Worm (Caenorhabditis elegans) whole organism, young adult: ENCODE measurements around the gene pcn-1.

Experiments used
- B0019.2 ChIP-seq: fragments of 200-800 bp; sonication (Bioruptor generic); conservative IDR thresholded peaks from 2 replicates; pipeline ENCODE4 v1.3.6; 2022; ENCODE audit warnings: missing genetic modification reagents, missing genetic modification characterization, missing compliant biosample characterization
- B0336.3 ChIP-seq: fragments of 200-800 bp; sonication (Bioruptor generic); IDR thresholded peaks from 2 replicates; pipeline ENCODE4 v1.3.6; 2022; ENCODE audit warnings: missing genetic modification characterization, missing compliant biosample characterization
- C17E4.6 ChIP-seq: fragments of 200-800 bp; sonication (Bioruptor generic); IDR thresholded peaks from 2 replicates; pipeline ENCODE4 v1.3.6; 2022; ENCODE audit warnings: missing genetic modification reagents, missing genetic modification characterization, missing compliant biosample characterization
- D2030.7 ChIP-seq: fragments of 200-800 bp; sonication (Bioruptor generic); IDR thresholded peaks from 2 replicates; pipeline ENCODE4 v1.3.6; 2022; ENCODE audit warnings: missing genetic modification reagents, missing genetic modification characterization, missing compliant biosample characterization
- F23B12.7 ChIP-seq: sonication (generic microtip); optimal IDR thresholded peaks from 2 replicates; lab custom pipeline; 2017; ENCODE audit warnings: missing genetic modification characterization, mild to moderate bottlenecking, missing compliant biosample characterization, antibody characterized with exemption, moderate library complexity; ENCODE audit not compliant: insufficient read depth
- F33H1.4 ChIP-seq: fragments of 200-800 bp; sonication (Bioruptor generic); IDR thresholded peaks from 2 replicates; pipeline ENCODE4 v1.3.6; 2022; ENCODE audit warnings: missing genetic modification reagents, missing genetic modification characterization, missing compliant biosample characterization
- F49E8.2 ChIP-seq: sonication (generic microtip); optimal IDR thresholded peaks from 3 replicates; lab custom pipeline; 2017; ENCODE audit warnings: missing genetic modification characterization, mild to moderate bottlenecking, missing compliant biosample characterization, antibody characterized with exemption, moderate library complexity; ENCODE audit not compliant: insufficient read depth
- T07F8.4 ChIP-seq: sonication (generic microtip); optimal IDR thresholded peaks from 2 replicates; lab custom pipeline; 2016; ENCODE audit warnings: mild to moderate bottlenecking, missing genetic modification characterization, moderate library complexity, missing compliant biosample characterization
- Y53G8AR.9 ChIP-seq: fragments of 200-800 bp; sonication (Bioruptor generic); conservative IDR thresholded peaks from 2 replicates; pipeline ENCODE4 v1.3.6; 2022; ENCODE audit warnings: missing genetic modification reagents, missing genetic modification characterization, missing compliant biosample characterization
- Y95B8A.8 ChIP-seq: fragments of 200-800 bp; sonication (Bioruptor generic); IDR thresholded peaks from 2 replicates; pipeline ENCODE4 v1.3.6; 2022; ENCODE audit warnings: missing genetic modification reagents, missing genetic modification characterization, missing compliant biosample characterization
- atf-7 ChIP-seq: sonication (generic microtip); optimal IDR thresholded peaks from 2 replicates; lab custom pipeline; 2017; ENCODE audit warnings: mild to moderate bottlenecking, missing genetic modification characterization, missing compliant biosample characterization
- athp-1 ChIP-seq: sonication (generic microtip); optimal IDR thresholded peaks from 2 replicates; lab custom pipeline; 2017; ENCODE audit warnings: mild to moderate bottlenecking, missing genetic modification characterization, missing compliant biosample characterization
- attf-3 ChIP-seq: fragments of 200-800 bp; sonication (Bioruptor generic); conservative IDR thresholded peaks from 2 replicates; pipeline ENCODE4 v1.3.6; 2022; ENCODE audit warnings: missing genetic modification reagents, missing genetic modification characterization, missing compliant biosample characterization
- attf-6 ChIP-seq: fragments of 200-800 bp; sonication (Bioruptor generic); IDR thresholded peaks from 2 replicates; pipeline ENCODE4 v1.3.6; 2022; ENCODE audit warnings: missing genetic modification reagents, missing genetic modification characterization, missing compliant biosample characterization
- cebp-1 ChIP-seq, 2 experiments: fragments of 200-800 bp in 1 of 2; sonication (Bioruptor generic) in 1 of 2; sonication (generic microtip) in 1 of 2; IDR thresholded peaks in 1 of 2; optimal IDR thresholded peaks in 1 of 2; 2 replicates each; pipeline versions ENCODE4 v1.3.6 to Lab custom; 2017 to 2022; ENCODE audit warnings: missing compliant biosample characterization in 2 of 2, missing genetic modification characterization in 2 of 2, mild to moderate bottlenecking in 1 of 2, missing genetic modification reagents in 1 of 2, moderate library complexity in 1 of 2
- ceh-100 ChIP-seq: fragments of 200-800 bp; sonication (Bioruptor generic); IDR thresholded peaks from 2 replicates; pipeline ENCODE4 v1.3.6; 2022; ENCODE audit warnings: missing genetic modification reagents, missing genetic modification characterization, missing compliant biosample characterization
- die-1 ChIP-seq: sonication (generic microtip); optimal IDR thresholded peaks from 2 replicates; lab custom pipeline; 2016; ENCODE audit warnings: missing genotype, mild to moderate bottlenecking, missing genetic modification characterization, missing compliant biosample characterization
- efl-1 ChIP-seq: fragments of 150-350 bp; optimal IDR thresholded peaks from 2 replicates; lab custom pipeline; 2014; ENCODE audit warnings: missing biosample characterization, missing genetic modification reagents, missing genetic modification characterization
- egrh-3 ChIP-seq: fragments of 200-800 bp; sonication (Bioruptor generic); IDR thresholded peaks from 2 replicates; pipeline ENCODE4 v1.3.6; 2022; ENCODE audit warnings: missing genetic modification reagents, missing genetic modification characterization, missing compliant biosample characterization
- ekl-4 ChIP-seq: fragments of 200-800 bp; sonication (Bioruptor generic); IDR thresholded peaks from 2 replicates; pipeline ENCODE4 v1.3.6; 2022; ENCODE audit warnings: missing genetic modification reagents, missing genetic modification characterization, missing compliant biosample characterization
- hmg-20 ChIP-seq: fragments of 200-800 bp; sonication (Bioruptor generic); IDR thresholded peaks from 2 replicates; pipeline ENCODE4 v1.3.6; 2022; ENCODE audit warnings: missing genetic modification reagents, missing genetic modification characterization, missing compliant biosample characterization
- hrde-1 ChIP-seq: sonication (generic microtip); optimal IDR thresholded peaks from 2 replicates; lab custom pipeline; 2016; ENCODE audit warnings: missing genetic modification characterization, mild to moderate bottlenecking, missing compliant biosample characterization, moderate library complexity, missing genotype, missing genetic modification reagents, borderline replicate concordance
- hsf-1 ChIP-seq: fragments of 200-800 bp; sonication (Bioruptor generic); IDR thresholded peaks from 2 replicates; pipeline ENCODE4 v1.3.6; 2022; ENCODE audit warnings: missing genetic modification reagents, missing genetic modification characterization, missing compliant biosample characterization
- lin-26 ChIP-seq: fragments of 200-800 bp; sonication (Bioruptor generic); IDR thresholded peaks from 2 replicates; pipeline ENCODE4 v1.3.6; 2022; ENCODE audit warnings: missing genetic modification reagents, missing genetic modification characterization, missing compliant biosample characterization
- lin-35 ChIP-seq, 3 experiments: fragments of 150-350 bp in 2 of 3; sonication (generic microtip) in 1 of 3; optimal IDR thresholded peaks; 2 replicates each; lab custom pipeline; 2014 to 2018; ENCODE audit warnings: missing biosample characterization in 3 of 3, missing genetic modification characterization in 3 of 3, missing genetic modification reagents in 3 of 3
- lin-54 ChIP-seq: fragments of 200-800 bp; sonication (Bioruptor generic); optimal IDR thresholded peaks from 2 replicates; lab custom pipeline; 2018; ENCODE audit warnings: mild to moderate bottlenecking, missing genetic modification characterization, missing compliant biosample characterization
- lsl-1 ChIP-seq: fragments of 200-800 bp; sonication (Bioruptor generic); optimal IDR thresholded peaks from 2 replicates; lab custom pipeline; 2018; ENCODE audit warnings: mild to moderate bottlenecking, missing genetic modification characterization, moderate library complexity, missing compliant biosample characterization
- madf-3 ChIP-seq: fragments of 200-800 bp; sonication (Bioruptor generic); IDR thresholded peaks from 2 replicates; pipeline ENCODE4 v1.3.6; 2022; ENCODE audit warnings: missing genetic modification reagents, missing genetic modification characterization, missing compliant biosample characterization
- madf-6 ChIP-seq: fragments of 200-800 bp; sonication (Bioruptor generic); IDR thresholded peaks from 2 replicates; pipeline ENCODE4 v1.3.6; 2022; ENCODE audit warnings: missing genetic modification reagents, missing genetic modification characterization, missing compliant biosample characterization
- mcd-1 ChIP-seq: fragments of 200-800 bp; sonication (Bioruptor generic); IDR thresholded peaks from 2 replicates; pipeline ENCODE4 v1.3.6; 2022; ENCODE audit warnings: missing genetic modification reagents, missing genetic modification characterization, missing compliant biosample characterization
- mxl-1 ChIP-seq: sonication (generic microtip); optimal IDR thresholded peaks from 2 replicates; lab custom pipeline; 2016; ENCODE audit warnings: missing genetic modification characterization, missing compliant biosample characterization
- nfyb-1 ChIP-seq: fragments of 200-800 bp; sonication (Bioruptor generic); IDR thresholded peaks from 2 replicates; pipeline ENCODE4 v1.3.6; 2022; ENCODE audit warnings: missing genetic modification reagents, missing genetic modification characterization, missing compliant biosample characterization
- nhr-90 ChIP-seq: sonication (generic microtip); optimal IDR thresholded peaks from 2 replicates; lab custom pipeline; 2016; ENCODE audit warnings: missing genotype, mild to moderate bottlenecking, missing genetic modification characterization, missing compliant biosample characterization
- pbrm-1 ChIP-seq: fragments of 200-800 bp; sonication (Bioruptor generic); IDR thresholded peaks from 2 replicates; pipeline ENCODE4 v1.3.6; 2022; ENCODE audit warnings: missing genetic modification reagents, missing genetic modification characterization, missing compliant biosample characterization
- pha-4 ChIP-seq: fragments of 150-350 bp; sonication (generic microtip); optimal IDR thresholded peaks from 2 replicates; lab custom pipeline; 2014; ENCODE audit warnings: missing biosample characterization, missing genetic modification reagents, missing genetic modification characterization
- sdz-38 ChIP-seq: sonication (generic microtip); optimal IDR thresholded peaks from 2 replicates; lab custom pipeline; 2016; ENCODE audit warnings: missing genotype, missing genetic modification characterization, missing compliant biosample characterization
- snpc-1.1 ChIP-seq: sonication (generic microtip); optimal IDR thresholded peaks from 2 replicates; lab custom pipeline; 2017; ENCODE audit warnings: missing genetic modification characterization, mild to moderate bottlenecking, missing compliant biosample characterization, antibody characterized with exemption, moderate library complexity, missing genotype, missing genetic modification reagents; ENCODE audit not compliant: insufficient read depth
- snpc-3.4 ChIP-seq: sonication (generic microtip); optimal IDR thresholded peaks from 2 replicates; lab custom pipeline; 2017; ENCODE audit warnings: missing genetic modification characterization, mild to moderate bottlenecking, missing compliant biosample characterization, antibody characterized with exemption, moderate library complexity, missing genotype, missing genetic modification reagents
- snpc-4 ChIP-seq, 5 experiments: fragments of 150-350 bp in 1 of 5; sonication (generic microtip) in 4 of 5; optimal IDR thresholded peaks; 2 replicates each; lab custom pipeline; 2014 to 2018; ENCODE audit warnings: missing genetic modification characterization in 5 of 5, missing biosample characterization in 3 of 5, antibody characterized with exemption in 2 of 5, mild to moderate bottlenecking in 2 of 5, missing compliant biosample characterization in 2 of 5, missing genotype in 2 of 5, moderate library complexity in 2 of 5, missing genetic modification reagents in 1 of 5
- sptf-2 ChIP-seq: fragments of 200-800 bp; sonication (Bioruptor generic); optimal IDR thresholded peaks from 2 replicates; lab custom pipeline; 2018; ENCODE audit warnings: mild to moderate bottlenecking, missing genetic modification characterization, missing compliant biosample characterization
- tbp1 ChIP-seq: fragments of 200-800 bp; sonication (Bioruptor generic); optimal IDR thresholded peaks from 2 replicates; lab custom pipeline; 2018; ENCODE audit warnings: mild to moderate bottlenecking, missing genetic modification characterization, missing compliant biosample characterization
- tlf-1 ChIP-seq: fragments of 200-800 bp; sonication (Bioruptor generic); optimal IDR thresholded peaks from 2 replicates; lab custom pipeline; 2018; ENCODE audit warnings: mild to moderate bottlenecking, missing genetic modification characterization, missing compliant biosample characterization
- unc-130 ChIP-seq: sonication (generic microtip); optimal IDR thresholded peaks from 2 replicates; lab custom pipeline; 2016; ENCODE audit warnings: missing genetic modification reagents, missing genetic modification characterization, missing compliant biosample characterization
- xnd-1 ChIP-seq: sonication (generic microtip); optimal IDR thresholded peaks from 2 replicates; lab custom pipeline; 2016; ENCODE audit warnings: missing genotype, missing genetic modification reagents, missing genetic modification characterization, missing compliant biosample characterization
- ztf-18 ChIP-seq: sonication (generic microtip); optimal IDR thresholded peaks from 2 replicates; lab custom pipeline; 2016; ENCODE audit warnings: missing genotype, mild to moderate bottlenecking, missing genetic modification characterization, missing compliant biosample characterization
- ztf-25 ChIP-seq: fragments of 200-800 bp; sonication (Bioruptor generic); IDR thresholded peaks from 2 replicates; pipeline ENCODE4 v1.3.6; 2022; ENCODE audit warnings: missing genetic modification reagents, missing genetic modification characterization, missing compliant biosample characterization

The pcn-1 gene

DNA sequence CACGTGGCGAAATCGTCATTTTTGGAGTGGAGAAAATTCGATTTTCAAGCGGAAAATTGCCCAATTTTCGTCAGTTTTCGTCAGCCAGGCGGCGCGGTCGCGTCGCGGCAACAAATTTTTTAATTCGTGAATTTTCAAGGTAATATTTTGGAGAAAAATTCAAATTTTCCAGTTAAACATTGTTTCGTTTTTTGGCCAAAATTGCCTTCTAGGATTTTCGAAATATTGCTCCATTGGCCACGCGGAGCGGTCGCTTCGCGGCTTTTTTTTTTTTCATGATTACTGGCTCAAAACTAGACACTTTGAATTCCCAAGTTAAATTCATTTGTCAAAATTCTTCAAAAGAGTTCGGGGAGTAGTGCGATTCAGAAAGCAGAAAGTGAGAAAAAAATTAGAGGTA is 1.6 kb downstream of the pcn-1 start:
- TF ChIP-seq snpc-4 (GFP tag; optimal IDR thresholded peaks at IDR 0.05; lab: Kevin White, UChicago) (no peak), snpc-4 (tag; optimal IDR thresholded peaks at IDR 0.05; lab: Kevin White, UChicago) (peak in 1 of 4 experiments; percentile 33), madf-6 (GFP tag; lab: Robert Waterston, UW) (peak; percentile 76), hrde-1 (peak; percentile 87), Y95B8A.8 (peak; percentile 58; the same call in 1 of the 2 replicates), hmg-20 (GFP tag; lab: Robert Waterston, UW) (0 out of 2 replicates have a peak, but pooled peaks have one; percentile 4), F33H1.4 (GFP tag; lab: Robert Waterston, UW) (peak; percentile 21; the same call in 1 of the 2 replicates), F23B12.7 (tag; lab: Kevin White, UChicago) (no peak), tbp1 (GFP tag; lab: Kevin White, UChicago) (peak; percentile 33), pha-4 (no peak), mcd-1 (GFP tag; lab: Robert Waterston, UW) (peak; percentile 27; the same call in 1 of the 2 replicates), Y53G8AR.9 (GFP tag; lab: Robert Waterston, UW) (peak; percentile 59; the same call in 1 of the 2 replicates), hsf-1 (GFP tag; lab: Robert Waterston, UW) (peak; percentile 74), nfyb-1 (GFP tag; lab: Robert Waterston, UW) (peak; percentile 46; the same call in 1 of the 2 replicates), pbrm-1 (peak; percentile 56), B0019.2 (no peak), madf-3 (GFP tag; lab: Robert Waterston, UW) (peak; percentile 77; the same call in 1 of the 2 replicates), lin-26 (GFP tag; lab: Robert Waterston, UW) (peak; percentile 80), nhr-90 (tag; lab: Kevin White, UChicago) (peak; percentile 30), attf-6 (GFP tag; lab: Robert Waterston, UW) (peak; percentile 74), ceh-100 (0 out of 2 replicates have a peak, but pooled peaks have one; percentile 41), ztf-18 (tag; lab: Kevin White, UChicago) (peak; percentile 74), T07F8.4 (tag; lab: Kevin White, UChicago) (no peak), die-1 (tag; lab: Kevin White, UChicago) (peak; percentile 33), xnd-1 (tag; lab: Kevin White, UChicago) (peak; percentile 35), sptf-2 (GFP tag; lab: Kevin White, UChicago) (no peak), cebp-1 (GFP tag; IDR thresholded peaks at IDR 0.05; lab: Robert Waterston, UW) (no peak), cebp-1 (tag; optimal IDR thresholded peaks at IDR 0.05; lab: Kevin White, UChicago) (peak; percentile 48), lin-35 (GFP tag; optimal IDR thresholded peaks at IDR 0.05; lab: Kevin White, UChicago) (peak in 1 of 3 experiments; percentile 36), mxl-1 (tag; lab: Kevin White, UChicago) (peak; percentile 6), snpc-3.4 (peak; percentile 49), lin-54 (GFP tag; lab: Kevin White, UChicago) (peak; percentile 55), efl-1 (peak; percentile 27), athp-1 (peak; percentile 86), unc-130 (GFP tag; lab: Kevin White, UChicago) (peak; percentile 43), atf-7 (no peak), ztf-25 (GFP tag; lab: Robert Waterston, UW) (peak; percentile 80; the same call in 1 of the 2 replicates), D2030.7 (peak; percentile 38; the same call in 1 of the 2 replicates), B0336.3 (peak; percentile 67), lsl-1 (GFP tag; lab: Kevin White, UChicago) (peak; percentile 33), sdz-38 (tag; lab: Kevin White, UChicago) (no peak), egrh-3 (GFP tag; lab: Robert Waterston, UW) (no peak), attf-3 (GFP tag; lab: Robert Waterston, UW) (no peak), snpc-1.1 (peak; percentile 22), tlf-1 (GFP tag; lab: Kevin White, UChicago) (peak; percentile 52), ekl-4 (GFP tag; lab: Robert Waterston, UW) (peak; percentile 69), C17E4.6 (GFP tag; lab: Robert Waterston, UW) (peak; percentile 68; the same call in 1 of the 2 replicates), F49E8.2 (tag; lab: Kevin White, UChicago) (peak; percentile 43)
